Worm (Caenorhabditis elegans) whole organism, young adult: ENCODE data around the gene ubc-22.

Experiments
- Y67H2A.10 ChIP-seq: fragments of 200-800 bp; sonication (Bioruptor generic); conservative IDR thresholded peaks from 2 replicates; pipeline ENCODE4 v1.3.6; 2022; ENCODE audit warnings: missing genetic modification reagents, missing genetic modification characterization, missing compliant biosample characterization
- cebp-2 ChIP-seq: fragments of 200-800 bp; sonication (Bioruptor generic); IDR thresholded peaks from 2 replicates; pipeline ENCODE4 v1.3.6; 2022; ENCODE audit warnings: missing genetic modification characterization, missing compliant biosample characterization
- lag-1 ChIP-seq: fragments of 200-800 bp; sonication (Bioruptor generic); IDR thresholded peaks from 2 replicates; pipeline ENCODE4 v1.3.6; 2022; ENCODE audit warnings: missing genetic modification reagents, missing genetic modification characterization, missing compliant biosample characterization
- lir-1 ChIP-seq: fragments of 200-800 bp; sonication (Bioruptor generic); conservative IDR thresholded peaks from 2 replicates; pipeline ENCODE4 v1.3.6; 2022; ENCODE audit warnings: missing genetic modification reagents, missing genetic modification characterization, missing compliant biosample characterization
- lsy-27 ChIP-seq: sonication (generic microtip); optimal IDR thresholded peaks from 2 replicates; lab custom pipeline; 2017; ENCODE audit warnings: missing genetic modification characterization, mild to moderate bottlenecking, missing compliant biosample characterization, antibody characterized with exemption, missing genotype, borderline replicate concordance; ENCODE audit not compliant: insufficient read depth
- sptf-2 ChIP-seq: fragments of 200-800 bp; sonication (Bioruptor generic); optimal IDR thresholded peaks from 2 replicates; lab custom pipeline; 2018; ENCODE audit warnings: mild to moderate bottlenecking, missing genetic modification characterization, missing compliant biosample characterization

DNA sequence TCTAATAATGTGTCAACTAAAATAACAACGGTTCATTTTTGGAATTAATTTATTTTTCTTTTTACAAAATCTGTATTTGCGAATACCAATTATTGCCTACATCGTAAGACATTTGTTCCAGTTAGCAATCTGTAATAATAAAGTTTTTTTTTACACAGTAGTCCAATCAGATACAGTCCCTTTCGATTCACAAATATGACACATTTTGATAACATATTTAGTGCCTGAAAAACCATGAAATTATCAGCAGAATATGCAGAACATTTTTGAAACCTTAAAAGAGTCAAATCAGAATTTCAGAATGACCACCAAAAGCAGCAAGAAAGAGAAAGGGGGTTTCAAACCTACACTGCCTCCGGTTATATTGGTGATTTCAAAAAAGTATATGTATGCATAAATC, 10.4 kb upstream of the ubc-22 start, which contains the start of gene C06E2.2:
- no peak for TF ChIP-seq lag-1 (GFP tag; lab: Robert Waterston, UW)
- TF ChIP-seq sptf-2 (GFP tag; lab: Kevin White, UChicago) = no peak
- TF ChIP-seq cebp-2 (GFP tag; lab: Robert Waterston, UW) = no peak
- no peak for TF ChIP-seq lsy-27
- no peak for TF ChIP-seq lir-1 (GFP tag; lab: Robert Waterston, UW)
- no peak for TF ChIP-seq Y67H2A.10 (GFP tag; lab: Robert Waterston, UW)
